Fruit fly (Drosophila melanogaster): Measurements from ENCODE around the gene croc.

Gene croc

dm6 chr3L:21455196-21455595, 21.1 kb downstream of the croc start (continued):
- peak in 1 of 3 experiments; percentile 17 for TF ChIP-seq lola (GFP tag; optimal IDR thresholded peaks at IDR 0.05)
- TF ChIP-seq CG2116 (GFP tag; optimal IDR thresholded peaks at IDR 0.05): no peak
- no peak for TF ChIP-seq pum (GFP tag; optimal IDR thresholded peaks at IDR 0.05)
- TF ChIP-seq CG13894 (tag; optimal IDR thresholded peaks at IDR 0.05): no peak
- TF ChIP-seq Mes4 (GFP tag; optimal IDR thresholded peaks at IDR 0.05): no peak
- no peak for TF ChIP-seq CG34224 (GFP tag; IDR thresholded peaks at IDR 0.05; ENCODE audit: partially characterized antibody)
- no peak for TF ChIP-seq fd96Cb (tag; optimal IDR thresholded peaks at IDR 0.05)
- TF ChIP-seq Kr (GFP tag; optimal IDR thresholded peaks at IDR 0.05): no peak
- TF ChIP-seq CG18476 (GFP tag; optimal IDR thresholded peaks at IDR 0.05): no peak
- no peak for TF ChIP-seq Atf-2 (GFP tag; optimal IDR thresholded peaks at IDR 0.05)
- no peak for TF ChIP-seq CG17328 (GFP tag; IDR thresholded peaks at IDR 0.05)
- TF ChIP-seq maf-S (GFP tag; optimal IDR thresholded peaks at IDR 0.05): no peak
- peak; percentile 20; the same call in 1 of the 2 replicates for TF ChIP-seq CG4404 (GFP tag; IDR thresholded peaks at IDR 0.05)
- no peak for TF ChIP-seq lilli (GFP tag; optimal IDR thresholded peaks at IDR 0.05)
- TF ChIP-seq Scr (GFP tag; IDR thresholded peaks at IDR 0.05; ENCODE audit: partially characterized antibody): no peak
- TF ChIP-seq fru (optimal IDR thresholded peaks at IDR 0.05): no peak
- TF ChIP-seq Taf1 (GFP tag; IDR thresholded peaks at IDR 0.05): no peak
- no peak for TF ChIP-seq CG30431 (GFP tag; optimal IDR thresholded peaks at IDR 0.05)
- no peak for TF ChIP-seq CG14667 (GFP tag; IDR thresholded peaks at IDR 0.05)
- TF ChIP-seq Hsf (GFP tag; optimal IDR thresholded peaks at IDR 0.05): no peak
- TF ChIP-seq disco-r (GFP tag; optimal IDR thresholded peaks at IDR 0.05): no peak
- TF ChIP-seq ac (GFP tag; optimal IDR thresholded peaks at IDR 0.05): peak; percentile 24
- no peak for TF ChIP-seq CG31365 (tag; optimal IDR thresholded peaks at IDR 0.05)
- TF ChIP-seq NFAT (GFP tag; IDR thresholded peaks at IDR 0.05): no peak
- TF ChIP-seq CG3847 (GFP tag; IDR thresholded peaks at IDR 0.05): no peak
- TF ChIP-seq Trl (optimal IDR thresholded peaks at IDR 0.05): no peak
- TF ChIP-seq Trl (GFP tag; optimal IDR thresholded peaks at IDR 0.05): no peak
- no peak for TF ChIP-seq H2.0 (GFP tag; IDR thresholded peaks at IDR 0.05)
- TF ChIP-seq sens (GFP tag): peak; percentile 82
- TF ChIP-seq dmrt11E (tag; optimal IDR thresholded peaks at IDR 0.05): peak; percentile 59
- no peak for TF ChIP-seq org-1 (GFP tag; optimal IDR thresholded peaks at IDR 0.05)
- no peak for TF ChIP-seq Sox102F (GFP tag; optimal IDR thresholded peaks at IDR 0.05)
- no peak for TF ChIP-seq nmo (GFP tag; optimal IDR thresholded peaks at IDR 0.05)
- no peak for TF ChIP-seq pzg (GFP tag; optimal IDR thresholded peaks at IDR 0.05)
- TF ChIP-seq Meics (GFP tag; optimal IDR thresholded peaks at IDR 0.05): no peak
- TF ChIP-seq rib (GFP tag; IDR thresholded peaks at IDR 0.05): no peak
- no peak for TF ChIP-seq dpn (GFP tag; optimal IDR thresholded peaks at IDR 0.05)
- no peak for TF ChIP-seq CrebB (tag; optimal IDR thresholded peaks at IDR 0.05)
- TF ChIP-seq CG13624 (GFP tag; optimal IDR thresholded peaks at IDR 0.05): no peak
- no peak for TF ChIP-seq Fer3 (tag; optimal IDR thresholded peaks at IDR 0.05)
- TF ChIP-seq CG10267 (tag; optimal IDR thresholded peaks at IDR 0.05): peak; percentile 24
- no peak for TF ChIP-seq her (GFP tag; optimal IDR thresholded peaks at IDR 0.05)
- peak in 1 of 2 experiments; percentile 0 for TF ChIP-seq chif (GFP tag; optimal IDR thresholded peaks at IDR 0.05)
- TF ChIP-seq tx (GFP tag; optimal IDR thresholded peaks at IDR 0.05): no peak
- TF ChIP-seq phol (tag; optimal IDR thresholded peaks at IDR 0.05): peak; percentile 17
- TF ChIP-seq cato (GFP tag; optimal IDR thresholded peaks at IDR 0.05; ENCODE audit: borderline replicate concordance): no peak
- no peak for TF ChIP-seq gfzf (GFP tag; optimal IDR thresholded peaks at IDR 0.05)
- no peak for TF ChIP-seq Chrac-16 (GFP tag; optimal IDR thresholded peaks at IDR 0.05)
- TF ChIP-seq gcm2 (GFP tag; optimal IDR thresholded peaks at IDR 0.05): no peak
- no peak for TF ChIP-seq jumu (GFP tag; optimal IDR thresholded peaks at IDR 0.05)
- TF ChIP-seq odd (GFP tag; optimal IDR thresholded peaks at IDR 0.05): no peak
- TF ChIP-seq unpg (GFP tag; optimal IDR thresholded peaks at IDR 0.05): no peak
- TF ChIP-seq ara (GFP tag; IDR thresholded peaks at IDR 0.05): no peak
